Worm (Caenorhabditis elegans): ENCODE data around the gene srg-6.

The srg-6 gene

ce11 chrIII:6256675-6257074 is 9.1 kb downstream of the srg-6 start, which contains the start of gene srg-9:
TSS of gene srg-9 (minus strand) at chrIII:6256775.
- TF ChIP-seq him-1 (tag; optimal IDR thresholded peaks at IDR 0.05) (no peak), dao-5 (tag; optimal IDR thresholded peaks at IDR 0.05) (no peak), W03F9.2 (tag; optimal IDR thresholded peaks at IDR 0.05) (no peak)

ce11 chrIII:6254737-6255136 is 11.1 kb downstream of the srg-6 start, which contains the start of gene srg-8:
TSS of gene srg-8 (minus strand) at chrIII:6254837.
- no peak for TF ChIP-seq him-1 (tag; optimal IDR thresholded peaks at IDR 0.05)
- TF ChIP-seq W03F9.2 (tag; optimal IDR thresholded peaks at IDR 0.05): no peak
- no peak for TF ChIP-seq dao-5 (tag; optimal IDR thresholded peaks at IDR 0.05)

ce11 chrIII:6251511-6251910 is 14.3 kb downstream of the srg-6 start, which contains the start of gene amdh-1:
TSS of gene amdh-1 (plus strand) at chrIII:6251811.
- TF ChIP-seq W03F9.2 (tag; optimal IDR thresholded peaks at IDR 0.05) (no peak), dao-5 (tag; optimal IDR thresholded peaks at IDR 0.05) (no peak), him-1 (tag; optimal IDR thresholded peaks at IDR 0.05) (no peak)

- TF ChIP-seq W03F9.2 (tag; optimal IDR thresholded peaks at IDR 0.05) (no peak), him-1 (tag; optimal IDR thresholded peaks at IDR 0.05) (no peak), dao-5 (tag; optimal IDR thresholded peaks at IDR 0.05) (no peak)
These were observed 17.6 kb downstream of the srg-6 start, which contains the start of the genes gen-1 and stt-3 for ce11 chrIII:6248064-6248687. TSS of gene gen-1 (minus strand) at chrIII:6248158. TSS of gene stt-3 (plus strand) at chrIII:6248637.

- TF ChIP-seq dao-5 (tag; optimal IDR thresholded peaks at IDR 0.05) (no peak), him-1 (tag; optimal IDR thresholded peaks at IDR 0.05) (no peak), W03F9.2 (tag; optimal IDR thresholded peaks at IDR 0.05) (no peak)
These were observed 20.1 kb downstream of the srg-6 start, which contains the start of gene bcas-2 for ce11 chrIII:6245728-6246127. TSS of gene bcas-2 (minus strand) at chrIII:6245828.

ce11 chrIII:6240528-6240927 is 25.3 kb downstream of the srg-6 start, which contains the start of gene T12A2.3:
TSS of gene T12A2.3 (plus strand) at chrIII:6240828.
- TF ChIP-seq dao-5 (tag; optimal IDR thresholded peaks at IDR 0.05) (no peak), him-1 (tag; optimal IDR thresholded peaks at IDR 0.05) (no peak), W03F9.2 (tag; optimal IDR thresholded peaks at IDR 0.05) (no peak)

ce11 chrIII:6236649-6237048 is 29.2 kb downstream of the srg-6 start, which contains the start of gene T12A2.21:
TSS of gene T12A2.21 (minus strand) at chrIII:6236749.
- TF ChIP-seq W03F9.2 (tag; optimal IDR thresholded peaks at IDR 0.05) (no peak), dao-5 (tag; optimal IDR thresholded peaks at IDR 0.05) (no peak), him-1 (tag; optimal IDR thresholded peaks at IDR 0.05) (no peak)

- TF ChIP-seq him-1 (tag; optimal IDR thresholded peaks at IDR 0.05): no peak
- TF ChIP-seq dao-5 (tag; optimal IDR thresholded peaks at IDR 0.05): no peak
- no peak for TF ChIP-seq W03F9.2 (tag; optimal IDR thresholded peaks at IDR 0.05)
These were observed 33.9 kb downstream of the srg-6 start for ce11 chrIII:6231880-6232279.

- no peak for TF ChIP-seq W03F9.2 (tag; optimal IDR thresholded peaks at IDR 0.05)
- TF ChIP-seq him-1 (tag; optimal IDR thresholded peaks at IDR 0.05): no peak
- TF ChIP-seq dao-5 (tag; optimal IDR thresholded peaks at IDR 0.05): no peak
These were observed 34.9 kb downstream of the srg-6 start, which contains the start of gene esyt-2 for ce11 chrIII:6230870-6231269. TSS of gene esyt-2 (minus strand) at chrIII:6230970.

ce11 chrIII:6221403-6221802 is 44.4 kb downstream of the srg-6 start:
- TF ChIP-seq W03F9.2 (tag; optimal IDR thresholded peaks at IDR 0.05): no peak
- no peak for TF ChIP-seq him-1 (tag; optimal IDR thresholded peaks at IDR 0.05)
- no peak for TF ChIP-seq dao-5 (tag; optimal IDR thresholded peaks at IDR 0.05)

- TF ChIP-seq W03F9.2 (tag; optimal IDR thresholded peaks at IDR 0.05) (no peak), dao-5 (tag; optimal IDR thresholded peaks at IDR 0.05) (no peak), him-1 (tag; optimal IDR thresholded peaks at IDR 0.05) (no peak)
These were observed 48.9 kb downstream of the srg-6 start, which contains the start of gene hot-4 for ce11 chrIII:6216833-6217466. TSS of gene hot-4 (plus strand) at chrIII:6217416.

ce11 chrIII:6215943-6216342 is 49.9 kb downstream of the srg-6 start:
- TF ChIP-seq W03F9.2 (tag; optimal IDR thresholded peaks at IDR 0.05) (no peak), him-1 (tag; optimal IDR thresholded peaks at IDR 0.05) (no peak), dao-5 (tag; optimal IDR thresholded peaks at IDR 0.05) (no peak)

- TF ChIP-seq dao-5 (tag; optimal IDR thresholded peaks at IDR 0.05): no peak
- TF ChIP-seq W03F9.2 (tag; optimal IDR thresholded peaks at IDR 0.05): no peak
- no peak for TF ChIP-seq him-1 (tag; optimal IDR thresholded peaks at IDR 0.05)
These were observed 50.3 kb downstream of the srg-6 start, which contains the start of gene C23G10.11 for ce11 chrIII:6215476-6215875. TSS of gene C23G10.11 (minus strand) at chrIII:6215576.
